Worm (Caenorhabditis elegans) whole organism, young adult: Measurements from ENCODE around the gene hsp-43.

Experiments used
- B0336.3 ChIP-seq: fragments of 200-800 bp; sonication (Bioruptor generic); IDR thresholded peaks from 2 replicates; pipeline ENCODE4 v1.3.6; 2022; ENCODE audit warnings: missing genetic modification characterization, missing compliant biosample characterization
- F10E7.11 ChIP-seq: sonication (generic microtip); optimal IDR thresholded peaks from 2 replicates; lab custom pipeline; 2017; ENCODE audit warnings: mild to moderate bottlenecking, missing genetic modification characterization, moderate library complexity, missing compliant biosample characterization
- F39B2.1 ChIP-seq: fragments of 200-800 bp; sonication (Bioruptor generic); IDR thresholded peaks from 2 replicates; pipeline ENCODE4 v1.3.6; 2022; ENCODE audit warnings: missing genetic modification reagents, missing genetic modification characterization, missing compliant biosample characterization
- F52B5.7 ChIP-seq: sonication (generic microtip); optimal IDR thresholded peaks from 2 replicates; lab custom pipeline; 2016; ENCODE audit warnings: mild to moderate bottlenecking, missing genetic modification characterization, missing compliant biosample characterization
- F55B11.4 ChIP-seq: sonication (generic microtip); optimal IDR thresholded peaks from 2 replicates; lab custom pipeline; 2016; ENCODE audit warnings: missing compliant biosample characterization, missing genetic modification characterization, borderline replicate concordance; ENCODE audit not compliant: insufficient read depth
- F57C9.4 ChIP-seq: sonication (generic microtip); optimal IDR thresholded peaks from 2 replicates; lab custom pipeline; 2017; ENCODE audit warnings: mild to moderate bottlenecking, missing genetic modification characterization, missing compliant biosample characterization
- Y53G8AR.9 ChIP-seq: fragments of 200-800 bp; sonication (Bioruptor generic); conservative IDR thresholded peaks from 2 replicates; pipeline ENCODE4 v1.3.6; 2022; ENCODE audit warnings: missing genetic modification reagents, missing genetic modification characterization, missing compliant biosample characterization
- Y56A3A.18 ChIP-seq: fragments of 200-800 bp; sonication (Bioruptor generic); IDR thresholded peaks from 2 replicates; pipeline ENCODE4 v1.3.6; 2022; ENCODE audit warnings: missing genetic modification reagents, missing genetic modification characterization, missing compliant biosample characterization
- Y67H2A.10 ChIP-seq: fragments of 200-800 bp; sonication (Bioruptor generic); conservative IDR thresholded peaks from 2 replicates; pipeline ENCODE4 v1.3.6; 2022; ENCODE audit warnings: missing genetic modification reagents, missing genetic modification characterization, missing compliant biosample characterization
- Y79H2A.3 ChIP-seq: fragments of 200-800 bp; sonication (Bioruptor generic); conservative IDR thresholded peaks from 2 replicates; pipeline ENCODE4 v1.3.6; 2022; ENCODE audit warnings: missing genetic modification reagents, missing genetic modification characterization, missing compliant biosample characterization
- ZK185.1 ChIP-seq: sonication (generic microtip); optimal IDR thresholded peaks from 2 replicates; lab custom pipeline; 2016; ENCODE audit warnings: mild to moderate bottlenecking, missing genetic modification characterization, missing compliant biosample characterization; ENCODE audit not compliant: poor library complexity, severe bottlenecking
- atf-7 ChIP-seq: sonication (generic microtip); optimal IDR thresholded peaks from 2 replicates; lab custom pipeline; 2017; ENCODE audit warnings: mild to moderate bottlenecking, missing genetic modification characterization, missing compliant biosample characterization
- attf-3 ChIP-seq: fragments of 200-800 bp; sonication (Bioruptor generic); conservative IDR thresholded peaks from 2 replicates; pipeline ENCODE4 v1.3.6; 2022; ENCODE audit warnings: missing genetic modification reagents, missing genetic modification characterization, missing compliant biosample characterization
- bed-2 ChIP-seq: fragments of 200-800 bp; sonication (Bioruptor generic); IDR thresholded peaks from 2 replicates; pipeline ENCODE4 v1.3.6; 2022; ENCODE audit warnings: missing genetic modification reagents, missing genetic modification characterization, missing compliant biosample characterization
- cebp-1 ChIP-seq, 2 experiments: fragments of 200-800 bp in 1 of 2; sonication (Bioruptor generic) in 1 of 2; sonication (generic microtip) in 1 of 2; IDR thresholded peaks in 1 of 2; optimal IDR thresholded peaks in 1 of 2; 2 replicates each; pipeline versions ENCODE4 v1.3.6 to Lab custom; 2017 to 2022; ENCODE audit warnings: missing compliant biosample characterization in 2 of 2, missing genetic modification characterization in 2 of 2, mild to moderate bottlenecking in 1 of 2, missing genetic modification reagents in 1 of 2, moderate library complexity in 1 of 2
- ceh-100 ChIP-seq: fragments of 200-800 bp; sonication (Bioruptor generic); IDR thresholded peaks from 2 replicates; pipeline ENCODE4 v1.3.6; 2022; ENCODE audit warnings: missing genetic modification reagents, missing genetic modification characterization, missing compliant biosample characterization
- ceh-27 ChIP-seq: fragments of 200-800 bp; sonication (Bioruptor generic); optimal IDR thresholded peaks from 2 replicates; lab custom pipeline; 2018; ENCODE audit warnings: mild to moderate bottlenecking, missing genetic modification characterization, moderate library complexity, missing compliant biosample characterization
- ceh-40 ChIP-seq: fragments of 200-800 bp; sonication (Bioruptor generic); IDR thresholded peaks from 2 replicates; pipeline ENCODE4 v1.3.6; 2022; ENCODE audit warnings: missing genetic modification characterization, missing compliant biosample characterization
- ceh-58 ChIP-seq: fragments of 200-800 bp; sonication (Bioruptor generic); IDR thresholded peaks from 2 replicates; pipeline ENCODE4 v1.3.6; 2022; ENCODE audit warnings: missing genetic modification characterization, missing compliant biosample characterization
- ceh-79 ChIP-seq: sonication (generic microtip); optimal IDR thresholded peaks from 2 replicates; lab custom pipeline; 2017; ENCODE audit warnings: mild to moderate bottlenecking, missing genetic modification characterization, missing compliant biosample characterization
- chd-7 ChIP-seq: sonication (generic microtip); optimal IDR thresholded peaks from 2 replicates; lab custom pipeline; 2016; ENCODE audit warnings: mild to moderate bottlenecking, missing genetic modification characterization, moderate library complexity, missing compliant biosample characterization
- die-1 ChIP-seq: sonication (generic microtip); optimal IDR thresholded peaks from 2 replicates; lab custom pipeline; 2016; ENCODE audit warnings: missing genotype, mild to moderate bottlenecking, missing genetic modification characterization, missing compliant biosample characterization
- dox-1 ChIP-seq: fragments of 200-800 bp; sonication (Bioruptor generic); IDR thresholded peaks from 2 replicates; pipeline ENCODE4 v1.3.6; 2022; ENCODE audit warnings: missing genetic modification reagents, missing genetic modification characterization, missing compliant biosample characterization
- dpff-1 ChIP-seq: sonication (generic microtip); optimal IDR thresholded peaks from 2 replicates; lab custom pipeline; 2017; ENCODE audit warnings: mild to moderate bottlenecking, missing genetic modification characterization, missing compliant biosample characterization
- dpl-1 ChIP-seq: fragments of 150-350 bp; optimal IDR thresholded peaks from 2 replicates; lab custom pipeline; 2014; ENCODE audit warnings: missing biosample characterization, missing genetic modification reagents, missing genetic modification characterization
- egl-18 ChIP-seq: fragments of 200-800 bp; sonication (Bioruptor generic); IDR thresholded peaks from 2 replicates; pipeline ENCODE4 v1.3.6; 2022; ENCODE audit warnings: missing genetic modification reagents, missing genetic modification characterization, missing compliant biosample characterization
- hmg-1.2 ChIP-seq: fragments of 200-800 bp; sonication (Bioruptor generic); IDR thresholded peaks from 2 replicates; pipeline ENCODE4 v1.3.6; 2022; ENCODE audit warnings: missing genetic modification reagents, missing genetic modification characterization, missing compliant biosample characterization
- hmg-20 ChIP-seq: fragments of 200-800 bp; sonication (Bioruptor generic); IDR thresholded peaks from 2 replicates; pipeline ENCODE4 v1.3.6; 2022; ENCODE audit warnings: missing genetic modification reagents, missing genetic modification characterization, missing compliant biosample characterization
- hrde-1 ChIP-seq: sonication (generic microtip); optimal IDR thresholded peaks from 2 replicates; lab custom pipeline; 2016; ENCODE audit warnings: missing genetic modification characterization, mild to moderate bottlenecking, missing compliant biosample characterization, moderate library complexity, missing genotype, missing genetic modification reagents, borderline replicate concordance
- hsf-1 ChIP-seq: fragments of 200-800 bp; sonication (Bioruptor generic); IDR thresholded peaks from 2 replicates; pipeline ENCODE4 v1.3.6; 2022; ENCODE audit warnings: missing genetic modification reagents, missing genetic modification characterization, missing compliant biosample characterization
- lag-1 ChIP-seq: fragments of 200-800 bp; sonication (Bioruptor generic); IDR thresholded peaks from 2 replicates; pipeline ENCODE4 v1.3.6; 2022; ENCODE audit warnings: missing genetic modification reagents, missing genetic modification characterization, missing compliant biosample characterization
- lin-26 ChIP-seq: fragments of 200-800 bp; sonication (Bioruptor generic); IDR thresholded peaks from 2 replicates; pipeline ENCODE4 v1.3.6; 2022; ENCODE audit warnings: missing genetic modification reagents, missing genetic modification characterization, missing compliant biosample characterization
- lin-40 ChIP-seq: sonication (generic microtip); optimal IDR thresholded peaks from 2 replicates; lab custom pipeline; 2016; ENCODE audit warnings: missing genetic modification characterization, mild to moderate bottlenecking, missing compliant biosample characterization, missing genotype, missing genetic modification reagents
- lsl-1 ChIP-seq: fragments of 200-800 bp; sonication (Bioruptor generic); optimal IDR thresholded peaks from 2 replicates; lab custom pipeline; 2018; ENCODE audit warnings: mild to moderate bottlenecking, missing genetic modification characterization, moderate library complexity, missing compliant biosample characterization
- nhr-120 ChIP-seq: fragments of 200-800 bp; sonication (Bioruptor generic); IDR thresholded peaks from 2 replicates; pipeline ENCODE4 v1.3.6; 2022; ENCODE audit warnings: missing genetic modification characterization, missing compliant biosample characterization
- nhr-80 ChIP-seq: sonication (generic microtip); optimal IDR thresholded peaks from 2 replicates; lab custom pipeline; 2016; ENCODE audit warnings: missing genetic modification characterization, missing compliant biosample characterization
- pbrm-1 ChIP-seq: fragments of 200-800 bp; sonication (Bioruptor generic); IDR thresholded peaks from 2 replicates; pipeline ENCODE4 v1.3.6; 2022; ENCODE audit warnings: missing genetic modification reagents, missing genetic modification characterization, missing compliant biosample characterization
- repo-1 ChIP-seq: sonication (generic microtip); optimal IDR thresholded peaks from 2 replicates; lab custom pipeline; 2017; ENCODE audit warnings: mild to moderate bottlenecking, missing genetic modification characterization, missing compliant biosample characterization
- sea-2 ChIP-seq: fragments of 200-800 bp; sonication (Bioruptor generic); IDR thresholded peaks from 2 replicates; pipeline ENCODE4 v1.3.6; 2022; ENCODE audit warnings: missing genetic modification characterization, missing compliant biosample characterization
- sptf-2 ChIP-seq: fragments of 200-800 bp; sonication (Bioruptor generic); optimal IDR thresholded peaks from 2 replicates; lab custom pipeline; 2018; ENCODE audit warnings: mild to moderate bottlenecking, missing genetic modification characterization, missing compliant biosample characterization
- tbx-9 ChIP-seq: sonication (generic microtip); optimal IDR thresholded peaks from 2 replicates; lab custom pipeline; 2016; ENCODE audit warnings: borderline replicate concordance, missing genetic modification characterization, inconsistent platforms, missing compliant biosample characterization
- tlf-1 ChIP-seq: fragments of 200-800 bp; sonication (Bioruptor generic); optimal IDR thresholded peaks from 2 replicates; lab custom pipeline; 2018; ENCODE audit warnings: mild to moderate bottlenecking, missing genetic modification characterization, missing compliant biosample characterization
- unc-62 ChIP-seq: fragments of 150-350 bp; optimal IDR thresholded peaks from 2 replicates; lab custom pipeline; 2014; ENCODE audit warnings: missing biosample characterization, missing genetic modification reagents, missing genetic modification characterization
- xnd-1 ChIP-seq: sonication (generic microtip); optimal IDR thresholded peaks from 2 replicates; lab custom pipeline; 2016; ENCODE audit warnings: missing genotype, missing genetic modification reagents, missing genetic modification characterization, missing compliant biosample characterization
- zfh-2 ChIP-seq: fragments of 200-800 bp; sonication (Bioruptor generic); conservative IDR thresholded peaks from 2 replicates; pipeline ENCODE4 v1.3.6; 2022; ENCODE audit warnings: missing genetic modification reagents, missing genetic modification characterization, missing compliant biosample characterization
- zim-3 ChIP-seq: sonication (generic microtip); optimal IDR thresholded peaks from 2 replicates; lab custom pipeline; 2017; ENCODE audit warnings: mild to moderate bottlenecking, missing genetic modification characterization, moderate library complexity, missing compliant biosample characterization
- ztf-26 ChIP-seq: sonication (generic microtip); optimal IDR thresholded peaks from 2 replicates; lab custom pipeline; 2017; ENCODE audit warnings: missing genetic modification characterization, missing compliant biosample characterization

The hsp-43 gene

ce11 chrX:6263194-6263698 lies 27.9 kb upstream of the hsp-43 start, which contains the start of gene W05H9.4 (continued):
- no peak for TF ChIP-seq F39B2.1 (GFP tag; lab: Robert Waterston, UW)
- no peak for TF ChIP-seq nhr-120 (GFP tag; lab: Robert Waterston, UW)
- TF ChIP-seq dpl-1 (GFP tag; lab: Kevin White, UChicago) = no peak
- no peak for TF ChIP-seq ceh-58 (GFP tag; lab: Robert Waterston, UW)
- TF ChIP-seq F52B5.7 (tag; lab: Kevin White, UChicago) = no peak
- TF ChIP-seq hsf-1 (GFP tag; lab: Robert Waterston, UW) = no peak
- TF ChIP-seq ceh-40 (GFP tag; lab: Robert Waterston, UW) = no peak
- TF ChIP-seq unc-62 (GFP tag; lab: Kevin White, UChicago) = no peak
- TF ChIP-seq F10E7.11 (tag; lab: Kevin White, UChicago) = no peak
- TF ChIP-seq tlf-1 (GFP tag; lab: Kevin White, UChicago) = no peak
- no peak for TF ChIP-seq ceh-79 (tag; lab: Kevin White, UChicago)
- TF ChIP-seq tbx-9 (tag; lab: Kevin White, UChicago) = no peak
- TF ChIP-seq lag-1 = no peak
- peak; percentile 20 for TF ChIP-seq lin-40
- TF ChIP-seq dpff-1 (tag; lab: Kevin White, UChicago) = no peak
- TF ChIP-seq zim-3 = no peak
- TF ChIP-seq zfh-2 = peak; percentile 73; the same call in 1 of the 2 replicates
- TF ChIP-seq ceh-27 = peak; percentile 36
- no peak for TF ChIP-seq sptf-2 (GFP tag; lab: Kevin White, UChicago)
- TF ChIP-seq die-1 (tag; lab: Kevin White, UChicago) = no peak
- no peak for TF ChIP-seq repo-1
- peak; percentile 14 for TF ChIP-seq nhr-80
- no peak for TF ChIP-seq chd-7
- no peak for TF ChIP-seq atf-7 (tag; lab: Kevin White, UChicago)
- peak; percentile 19 for TF ChIP-seq ZK185.1 (tag; lab: Kevin White, UChicago)
- no peak for TF ChIP-seq lin-26 (GFP tag; lab: Robert Waterston, UW)
- peak; percentile 70 for TF ChIP-seq hmg-1.2 (GFP tag; lab: Robert Waterston, UW)
- TF ChIP-seq pbrm-1 (GFP tag; lab: Robert Waterston, UW) = 0 out of 2 replicates have a peak, but pooled peaks have one; percentile 19
- TF ChIP-seq egl-18 (GFP tag; lab: Robert Waterston, UW) = no peak
- TF ChIP-seq hmg-20 (GFP tag; lab: Robert Waterston, UW) = no peak
- TF ChIP-seq ztf-26 (tag; lab: Kevin White, UChicago) = no peak
- TF ChIP-seq xnd-1 (tag; lab: Kevin White, UChicago) = no peak
- TF ChIP-seq B0336.3 (GFP tag; lab: Robert Waterston, UW) = no peak
- TF ChIP-seq cebp-1 (GFP tag; IDR thresholded peaks at IDR 0.05; lab: Robert Waterston, UW) = no peak
- no peak for TF ChIP-seq cebp-1 (tag; optimal IDR thresholded peaks at IDR 0.05; lab: Kevin White, UChicago)
- no peak for TF ChIP-seq Y79H2A.3 (GFP tag; lab: Robert Waterston, UW)
- TF ChIP-seq dox-1 (GFP tag; lab: Robert Waterston, UW) = no peak
- no peak for TF ChIP-seq attf-3 (GFP tag; lab: Robert Waterston, UW)
- TF ChIP-seq Y67H2A.10 (GFP tag; lab: Robert Waterston, UW) = no peak
- TF ChIP-seq sea-2 (GFP tag; lab: Robert Waterston, UW) = no peak
- no peak for TF ChIP-seq F55B11.4
- no peak for TF ChIP-seq Y53G8AR.9 (GFP tag; lab: Robert Waterston, UW)
- TF ChIP-seq lsl-1 (GFP tag; lab: Kevin White, UChicago) = no peak
- no peak for TF ChIP-seq F57C9.4 (tag; lab: Kevin White, UChicago)
- no peak for TF ChIP-seq ceh-100 (GFP tag; lab: Robert Waterston, UW)
- no peak for TF ChIP-seq Y56A3A.18 (GFP tag; lab: Robert Waterston, UW)
- no peak for TF ChIP-seq hrde-1
- TF ChIP-seq bed-2 (GFP tag; lab: Robert Waterston, UW) = no peak
